Fruit fly (Drosophila melanogaster) whole organism: ENCODE data around the gene btl.

ENCODE experiments used
- CG8478 ChIP-seq: fragments of >200 bp; optimal IDR thresholded peaks from 2 replicates; lab custom pipeline; 2018; ENCODE audit warnings: inconsistent platforms
- EcR ChIP-seq, 2 experiments: fragments of >200 bp; optimal IDR thresholded peaks; 2 replicates each; lab custom pipeline; 2017; ENCODE audit warnings: missing biosample characterization in 2 of 2, missing genetic modification characterization in 2 of 2, missing genetic modification reagents in 2 of 2
- pan ChIP-seq: fragments of >200 bp; optimal IDR thresholded peaks from 2 replicates; lab custom pipeline; 2017
- psq ChIP-seq: fragments of >200 bp; optimal IDR thresholded peaks from 2 replicates; lab custom pipeline; 2017

DNA sequence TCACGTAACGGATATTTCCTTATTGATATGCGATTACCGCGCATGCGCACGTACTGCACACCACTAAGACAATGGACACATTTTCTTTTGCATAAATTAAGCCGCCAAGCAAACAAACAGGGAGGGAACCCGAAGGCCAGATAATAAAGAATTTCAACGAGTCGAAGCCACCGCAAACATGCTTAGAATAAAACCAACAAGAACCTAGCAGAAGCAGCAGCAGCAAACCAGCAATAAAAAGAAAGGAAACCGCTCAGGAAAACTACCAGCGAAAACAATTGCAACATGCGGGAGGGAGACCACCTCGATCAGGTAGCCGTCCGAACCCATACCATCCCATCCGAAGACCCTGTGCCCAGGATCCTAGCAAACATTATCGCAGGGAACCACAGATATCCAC, 987 bp downstream of the btl start:
- TF ChIP-seq EcR (GFP tag; optimal IDR thresholded peaks at IDR 0.05; lab: Kevin White, UChicago) (no peak), CG8478 (no peak), psq (lab: Kevin White, UChicago) (no peak), pan (lab: Kevin White, UChicago) (no peak)
